Fruit fly (Drosophila melanogaster) whole organism, embryonic: Measurements from ENCODE around the gene meigo.

ENCODE experiments used
- Aef1 ChIP-seq: fragments of 200-800 bp; sonication (Bioruptor generic); IDR thresholded peaks from 3 replicates; pipeline ENCODE4 v1.3.6; 2022; ENCODE audit warnings: missing biosample characterization, missing genetic modification characterization
- Bdp1 ChIP-seq: fragments of 200-800 bp; sonication (Bioruptor generic); optimal IDR thresholded peaks from 3 replicates; lab custom pipeline; 2016; ENCODE audit warnings: missing biosample characterization, missing genetic modification characterization
- CG10267 ChIP-seq: fragments of 200-800 bp; sonication (Bioruptor generic); optimal IDR thresholded peaks from 2 replicates; lab custom pipeline; 2018; ENCODE audit warnings: missing biosample characterization, mild to moderate bottlenecking, missing genetic modification characterization, moderate library complexity
- CG10565 ChIP-seq: fragments of 200-800 bp; sonication (Bioruptor generic); optimal IDR thresholded peaks from 3 replicates; lab custom pipeline; 2016; ENCODE audit warnings: missing biosample characterization, mild to moderate bottlenecking, missing genetic modification characterization
- CG11247 ChIP-seq: fragments of 200-800 bp; sonication (Bioruptor generic); IDR thresholded peaks from 2 replicates; pipeline ENCODE4 v1.3.6; 2022; ENCODE audit warnings: missing biosample characterization, missing genetic modification characterization
- CG12744 ChIP-seq: fragments of 200-800 bp; sonication (Bioruptor generic); optimal IDR thresholded peaks from 2 replicates; lab custom pipeline; 2016; ENCODE audit warnings: missing biosample characterization, missing genetic modification characterization
- CG13287 ChIP-seq: fragments of 200-800 bp; sonication (Bioruptor generic); IDR thresholded peaks from 2 replicates; pipeline ENCODE4 v1.3.6; 2022; ENCODE audit warnings: missing biosample characterization, missing genetic modification characterization; ENCODE audit not compliant: partially characterized antibody
- CG14710 ChIP-seq: fragments of 200-800 bp; sonication (Bioruptor generic); optimal IDR thresholded peaks from 3 replicates; lab custom pipeline; 2019; ENCODE audit warnings: missing biosample characterization, mild to moderate bottlenecking, missing genetic modification characterization, moderate library complexity
- CG2712 ChIP-seq: fragments of 200-800 bp; optimal IDR thresholded peaks from 3 replicates; lab custom pipeline; 2019; ENCODE audit warnings: missing biosample characterization, mild to moderate bottlenecking, missing genetic modification characterization, moderate library complexity
- CG33213 ChIP-seq: fragments of 200-800 bp; sonication (Bioruptor generic); optimal IDR thresholded peaks from 3 replicates; lab custom pipeline; 2016; ENCODE audit warnings: missing biosample characterization, missing genetic modification characterization
- CG34422 ChIP-seq: fragments of 200-800 bp; sonication (Bioruptor generic); IDR thresholded peaks from 3 replicates; pipeline ENCODE4 v1.3.6; 2022; ENCODE audit warnings: missing biosample characterization, missing genetic modification characterization
- CG3726 ChIP-seq: fragments of 200-800 bp; sonication (Bioruptor generic); IDR thresholded peaks from 3 replicates; pipeline ENCODE4, ENCODE4 v1.3.6; 2022; ENCODE audit warnings: missing biosample characterization, missing genetic modification characterization
- CG3847 ChIP-seq: fragments of 200-800 bp; sonication (Bioruptor generic); IDR thresholded peaks from 2 replicates; pipeline ENCODE4 v1.3.6; 2022; ENCODE audit warnings: missing biosample characterization, missing genetic modification characterization
- CG4617 ChIP-seq: fragments of 200-800 bp; sonication (Bioruptor generic); optimal IDR thresholded peaks from 3 replicates; lab custom pipeline; 2016; ENCODE audit warnings: missing biosample characterization, missing genetic modification characterization, borderline replicate concordance
- CG4730 ChIP-seq: fragments of 200-800 bp; sonication (Bioruptor generic); IDR thresholded peaks from 2 replicates; pipeline ENCODE4 v1.3.6; 2022; ENCODE audit warnings: missing biosample characterization, missing genetic modification characterization
- CG6175 ChIP-seq: fragments of 200-800 bp; sonication (Bioruptor generic); IDR thresholded peaks from 3 replicates; pipeline ENCODE4 v1.3.6; 2022; ENCODE audit warnings: missing biosample characterization, missing genetic modification characterization
- CG6791 ChIP-seq: fragments of 200-800 bp; sonication (Bioruptor generic); IDR thresholded peaks from 3 replicates; pipeline ENCODE4 v1.3.6; 2022; ENCODE audit warnings: missing biosample characterization, missing genetic modification characterization; ENCODE audit not compliant: partially characterized antibody
- CG6813 ChIP-seq: fragments of 200-800 bp; sonication (Bioruptor generic); optimal IDR thresholded peaks from 2 replicates; lab custom pipeline; 2017; ENCODE audit warnings: missing biosample characterization, missing genetic modification characterization, mild to moderate bottlenecking, moderate library complexity, missing genetic modification reagents
- CG6854 ChIP-seq: fragments of 200-800 bp; sonication (Bioruptor generic); optimal IDR thresholded peaks from 3 replicates; lab custom pipeline; 2017; ENCODE audit warnings: missing biosample characterization, mild to moderate bottlenecking, missing genetic modification characterization
- CG7271 ChIP-seq: fragments of 200-800 bp; sonication (Bioruptor generic); optimal IDR thresholded peaks from 2 replicates; lab custom pipeline; 2018; ENCODE audit warnings: missing biosample characterization, mild to moderate bottlenecking, missing genetic modification characterization, moderate library complexity
- CG7372 ChIP-seq: fragments of 200-800 bp; sonication (Bioruptor generic); IDR thresholded peaks from 2 replicates; pipeline ENCODE4 v1.3.6; 2022; ENCODE audit warnings: missing biosample characterization, missing genetic modification characterization
- CTCF ChIP-seq: fragments of 200-800 bp; sonication (Bioruptor generic); optimal IDR thresholded peaks from 2 replicates; lab custom pipeline; 2017; ENCODE audit warnings: missing biosample characterization, mild to moderate bottlenecking, missing genetic modification characterization, moderate library complexity
- CkIIα-i1 ChIP-seq: fragments of 200-800 bp; sonication (Bioruptor generic); IDR thresholded peaks from 2 replicates; pipeline ENCODE4 v1.3.6; 2022; ENCODE audit warnings: missing biosample characterization, missing genetic modification characterization
- Dll ChIP-seq: fragments of 200-800 bp; sonication (Bioruptor generic); IDR thresholded peaks from 4 replicates; pipeline ENCODE4 v1.3.6; 2022; ENCODE audit warnings: missing biosample characterization, missing genetic modification characterization; ENCODE audit not compliant: partially characterized antibody
- Doc3 ChIP-seq: fragments of 200-800 bp; sonication (Bioruptor generic); IDR thresholded peaks from 3 replicates; pipeline ENCODE4 v1.3.6; 2022; ENCODE audit warnings: missing biosample characterization, missing genetic modification characterization; ENCODE audit not compliant: partially characterized antibody
- Dref ChIP-seq: fragments of 200-800 bp; sonication (Bioruptor generic); IDR thresholded peaks from 2 replicates; pipeline ENCODE4 v1.3.6; 2022; ENCODE audit warnings: missing biosample characterization, missing genetic modification characterization
- E2f2 ChIP-seq: fragments of 200-800 bp; sonication (Bioruptor generic); IDR thresholded peaks from 2 replicates; pipeline ENCODE4 v1.3.6; 2022; ENCODE audit warnings: missing biosample characterization, missing genetic modification characterization
- Ets97D ChIP-seq: fragments of 200-800 bp; sonication (Bioruptor generic); optimal IDR thresholded peaks from 3 replicates; lab custom pipeline; 2016; ENCODE audit warnings: missing biosample characterization, missing genetic modification characterization
- Hr3 ChIP-seq: fragments of 200-800 bp; sonication (Bioruptor generic); optimal IDR thresholded peaks from 3 replicates; lab custom pipeline; 2016; ENCODE audit warnings: missing biosample characterization, missing genetic modification characterization
- Hr51 ChIP-seq, 2 experiments: fragments of 200-800 bp; sonication (Bioruptor generic); optimal IDR thresholded peaks; 2 replicates in 1 of 2; 3 replicates in 1 of 2; lab custom pipeline; 2016 to 2018; ENCODE audit warnings: missing biosample characterization in 2 of 2, missing genetic modification characterization in 2 of 2, mild to moderate bottlenecking in 1 of 2, moderate library complexity in 1 of 2
- Pdp1 ChIP-seq, 2 experiments: fragments of 200-800 bp; sonication (Bioruptor generic); optimal IDR thresholded peaks; 3 replicates each; lab custom pipeline; 2016; ENCODE audit warnings: missing biosample characterization in 2 of 2, missing genetic modification characterization in 2 of 2, mild to moderate bottlenecking in 1 of 2, moderate library complexity in 1 of 2
- Scr ChIP-seq: fragments of 200-800 bp; sonication (Bioruptor generic); IDR thresholded peaks from 2 replicates; pipeline ENCODE4 v1.3.6; 2022; ENCODE audit warnings: missing biosample characterization, missing genetic modification characterization; ENCODE audit not compliant: partially characterized antibody
- Xrp1 ChIP-seq: fragments of 200-800 bp; sonication (Bioruptor generic); IDR thresholded peaks from 2 replicates; pipeline ENCODE4 v1.3.6; 2022; ENCODE audit warnings: missing biosample characterization, missing genetic modification characterization
- YL-1 ChIP-seq: fragments of 200-800 bp; sonication (Bioruptor generic); optimal IDR thresholded peaks from 3 replicates; lab custom pipeline; 2017; ENCODE audit warnings: missing biosample characterization, mild to moderate bottlenecking, missing genetic modification characterization
- abd-A ChIP-seq: fragments of 200-800 bp; sonication (Bioruptor generic); optimal IDR thresholded peaks from 3 replicates; lab custom pipeline; 2019; ENCODE audit warnings: missing biosample characterization, mild to moderate bottlenecking, missing genetic modification characterization, moderate library complexity
- bowl ChIP-seq: fragments of 200-800 bp; sonication (Bioruptor generic); IDR thresholded peaks from 2 replicates; pipeline ENCODE4 v1.3.6; 2022; ENCODE audit warnings: missing biosample characterization, missing genetic modification characterization
- cato ChIP-seq: fragments of 200-800 bp; sonication (Bioruptor generic); optimal IDR thresholded peaks from 2 replicates; lab custom pipeline; 2016; ENCODE audit warnings: missing biosample characterization, missing genetic modification characterization, borderline replicate concordance
- ci ChIP-seq: fragments of 200-800 bp; sonication (Bioruptor generic); IDR thresholded peaks from 3 replicates; pipeline ENCODE4 v1.3.6; 2022; ENCODE audit warnings: missing biosample characterization, missing genetic modification characterization
- dan ChIP-seq: fragments of 200-800 bp; sonication (Bioruptor generic); IDR thresholded peaks from 2 replicates; pipeline ENCODE4 v1.3.6; 2022; ENCODE audit warnings: missing biosample characterization, missing genetic modification characterization
- dpn ChIP-seq, 2 experiments: fragments of 200-800 bp; sonication (Bioruptor generic); optimal IDR thresholded peaks; 3 replicates each; lab custom pipeline; 2016; ENCODE audit warnings: missing biosample characterization in 2 of 2, missing genetic modification characterization in 2 of 2
- eve ChIP-seq, 2 experiments: fragments of >200 bp; optimal IDR thresholded peaks; 2 replicates each; lab custom pipeline; 2017; ENCODE audit warnings: missing biosample characterization in 2 of 2, missing genetic modification characterization in 2 of 2
- gro ChIP-seq: fragments of 200-800 bp; sonication (Bioruptor generic); optimal IDR thresholded peaks from 2 replicates; lab custom pipeline; 2016; ENCODE audit warnings: missing biosample characterization, missing genetic modification characterization
- hbn ChIP-seq: fragments of 200-800 bp; sonication (Bioruptor generic); IDR thresholded peaks from 2 replicates; pipeline ENCODE4 v1.3.6; 2022; ENCODE audit warnings: missing biosample characterization, missing genetic modification characterization; ENCODE audit not compliant: partially characterized antibody
- hkb ChIP-seq, 2 experiments: fragments of 200-800 bp in 1 of 2; fragments of >200 bp in 1 of 2; sonication (Bioruptor generic) in 1 of 2; IDR thresholded peaks in 1 of 2; optimal IDR thresholded peaks in 1 of 2; 2 replicates each; pipeline versions ENCODE4 v1.3.6 to Lab custom; 2017 to 2022; ENCODE audit warnings: missing biosample characterization in 1 of 2, missing genetic modification characterization in 1 of 2
- ind ChIP-seq: fragments of 200-800 bp; sonication (Bioruptor generic); optimal IDR thresholded peaks from 3 replicates; lab custom pipeline; 2016; ENCODE audit warnings: missing biosample characterization, missing genetic modification characterization
- rib ChIP-seq: fragments of 200-800 bp; sonication (Bioruptor generic); IDR thresholded peaks from 2 replicates; pipeline ENCODE4 v1.3.6; 2022; ENCODE audit warnings: missing biosample characterization, missing genetic modification characterization
- salm ChIP-seq: fragments of 200-800 bp; sonication (Bioruptor generic); optimal IDR thresholded peaks from 2 replicates; lab custom pipeline; 2018; ENCODE audit warnings: missing biosample characterization, mild to moderate bottlenecking, missing genetic modification characterization
- sens ChIP-seq: fragments of 200-800 bp; sonication (Bioruptor generic); peaks from one replicate; lab custom pipeline; 2016; ENCODE audit warnings: missing biosample characterization, missing genetic modification characterization
- sens-2 ChIP-seq: fragments of 200-800 bp; sonication (Bioruptor generic); IDR thresholded peaks from 2 replicates; pipeline ENCODE4 v1.3.6; 2022; ENCODE audit warnings: missing biosample characterization, missing genetic modification characterization
- stwl ChIP-seq: fragments of 200-800 bp; sonication (Bioruptor generic); optimal IDR thresholded peaks from 3 replicates; lab custom pipeline; 2018; ENCODE audit warnings: missing biosample characterization, mild to moderate bottlenecking, missing genetic modification characterization, moderate library complexity
- vvl ChIP-seq: fragments of 200-800 bp; sonication (Bioruptor generic); IDR thresholded peaks from 2 replicates; pipeline ENCODE4 v1.3.6; 2022; ENCODE audit warnings: missing biosample characterization, missing genetic modification characterization

meigo gene

DNA sequence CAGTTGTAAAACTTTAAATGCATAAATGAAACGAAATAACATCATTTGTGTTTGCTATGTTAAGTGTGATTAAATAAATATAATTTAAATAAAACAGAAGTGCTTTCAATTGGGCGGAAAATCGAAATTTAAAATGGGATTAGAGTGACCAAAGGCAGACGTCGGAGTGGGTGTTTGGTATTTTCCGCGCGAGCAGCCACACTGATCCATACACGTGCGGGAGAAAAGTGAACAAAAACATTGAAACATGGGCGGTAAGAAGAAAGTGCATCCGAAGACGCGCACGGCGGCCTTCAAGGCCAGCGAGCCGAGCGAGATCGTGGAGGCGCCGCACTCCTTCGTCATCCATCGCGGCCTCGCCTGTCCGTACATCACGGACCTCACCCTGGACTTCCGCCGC, 22.0 kb upstream of the meigo start, which contains the start of gene ppan (continued):
- TF ChIP-seq vvl: 0 out of 2 replicates have a peak, but pooled peaks have one; percentile 8
- no peak for TF ChIP-seq CG6813 (GFP tag; lab: Kevin White, UChicago)
- no peak for TF ChIP-seq CG10565
- TF ChIP-seq CG14710 (tag; lab: Kevin White, UChicago): peak; percentile 42
- TF ChIP-seq Dll: 0 out of 4 replicates have a peak, but pooled peaks have one; percentile 34
- TF ChIP-seq CG13287 (GFP tag; lab: Robert Waterston, UW): peak; percentile 64
- peak; percentile 77; the same call in 2 of the 3 replicates for TF ChIP-seq CG34422 (GFP tag; lab: Robert Waterston, UW)
- TF ChIP-seq ci: peak; percentile 30; the same call in 1 of the 3 replicates
- no peak for TF ChIP-seq CG3726
- TF ChIP-seq CTCF (GFP tag; lab: Kevin White, UChicago): peak; percentile 41
- peak; percentile 44 for TF ChIP-seq Dref (GFP tag; lab: Robert Waterston, UW)
- TF ChIP-seq eve (GFP tag; optimal IDR thresholded peaks at IDR 0.05; lab: Kevin White, UChicago): no peak
- peak; percentile 50; the same call in 1 of the 3 replicates for TF ChIP-seq CG6791 (GFP tag; lab: Robert Waterston, UW)
- TF ChIP-seq CG7372 (GFP tag; lab: Robert Waterston, UW): no peak
- peak; percentile 31 for TF ChIP-seq CG10267 (tag; lab: Kevin White, UChicago)
- TF ChIP-seq Xrp1 (GFP tag; lab: Robert Waterston, UW): 0 out of 2 replicates have a peak, but pooled peaks have one; percentile 13
- TF ChIP-seq CkIIα-i1 (GFP tag; lab: Robert Waterston, UW): no peak
- peak; percentile 16 for TF ChIP-seq CG4617 (GFP tag; lab: Kevin White, UChicago)
- TF ChIP-seq CG12744: no peak
- no peak for TF ChIP-seq CG11247 (GFP tag; lab: Robert Waterston, UW)
- no peak for TF ChIP-seq dpn (GFP tag; optimal IDR thresholded peaks at IDR 0.05; lab: Kevin White, UChicago)
- TF ChIP-seq Ets97D (GFP tag; lab: Kevin White, UChicago): peak; percentile 58
- TF ChIP-seq Bdp1: no peak
- no peak for TF ChIP-seq bowl (GFP tag; lab: Robert Waterston, UW)
- peak; percentile 75 for TF ChIP-seq stwl (tag; lab: Kevin White, UChicago)
- peak; percentile 84 for TF ChIP-seq YL-1
- TF ChIP-seq Doc3 (GFP tag; lab: Robert Waterston, UW): peak; percentile 41; the same call in 1 of the 3 replicates
- peak in 1 of 2 experiments; percentile 28 for TF ChIP-seq Pdp1 (GFP tag; optimal IDR thresholded peaks at IDR 0.05; lab: Kevin White, UChicago)
- TF ChIP-seq CG2712 (tag; lab: Kevin White, UChicago): peak; percentile 8
- no peak for TF ChIP-seq salm (tag; lab: Kevin White, UChicago)
- TF ChIP-seq CG4730 (GFP tag; lab: Robert Waterston, UW): no peak
- peak; percentile 91 for TF ChIP-seq E2f2

dm6 chr3R:21118784-21119183, 19.3 kb upstream of the meigo start, which contains the start of gene Bdbt:
Bdbt (minus strand) TSS chr3R:21118856.
- TF ChIP-seq ind (GFP tag; lab: Kevin White, UChicago): peak; percentile 41
- peak; percentile 68; the same call in 1 of the 2 replicates for TF ChIP-seq Scr (GFP tag; lab: Robert Waterston, UW)
- TF ChIP-seq CG6175: no peak
- TF ChIP-seq Hr3: peak; percentile 28
- peak; percentile 42; the same call in 1 of the 2 replicates for TF ChIP-seq rib
- no peak for TF ChIP-seq sens-2 (GFP tag; lab: Robert Waterston, UW)
- TF ChIP-seq Hr51 (GFP tag; optimal IDR thresholded peaks at IDR 0.05; lab: Kevin White, UChicago): no peak
- peak; percentile 40; the same call in 2 of the 3 replicates for TF ChIP-seq Aef1
- TF ChIP-seq sens (GFP tag; lab: Kevin White, UChicago): peak; percentile 77
- TF ChIP-seq cato: no peak
- no peak for TF ChIP-seq abd-A
- no peak for TF ChIP-seq CG7271
- TF ChIP-seq dan (GFP tag; lab: Robert Waterston, UW): no peak
- 0 out of 2 replicates have a peak, but pooled peaks have one; percentile 22 for TF ChIP-seq hbn (GFP tag; lab: Robert Waterston, UW)
- no peak for TF ChIP-seq hkb (optimal IDR thresholded peaks at IDR 0.05; lab: Kevin White, UChicago)
- peak; percentile 36; the same call in 1 of the 2 replicates for TF ChIP-seq hkb (GFP tag; IDR thresholded peaks at IDR 0.05; lab: Robert Waterston, UW)
- TF ChIP-seq CG6854 (GFP tag; lab: Kevin White, UChicago): no peak
- peak; percentile 60 for TF ChIP-seq gro (GFP tag; lab: Kevin White, UChicago)
- TF ChIP-seq CG3847: peak; percentile 52
- TF ChIP-seq dpn (GFP tag; optimal IDR thresholded peaks at IDR 0.05; lab: Kevin White, UChicago): peak; percentile 50 to 56
- peak; percentile 27 for TF ChIP-seq CG33213 (GFP tag; lab: Kevin White, UChicago)
